Worm (Caenorhabditis elegans): ENCODE results near the gene chil-14.

DNA sequence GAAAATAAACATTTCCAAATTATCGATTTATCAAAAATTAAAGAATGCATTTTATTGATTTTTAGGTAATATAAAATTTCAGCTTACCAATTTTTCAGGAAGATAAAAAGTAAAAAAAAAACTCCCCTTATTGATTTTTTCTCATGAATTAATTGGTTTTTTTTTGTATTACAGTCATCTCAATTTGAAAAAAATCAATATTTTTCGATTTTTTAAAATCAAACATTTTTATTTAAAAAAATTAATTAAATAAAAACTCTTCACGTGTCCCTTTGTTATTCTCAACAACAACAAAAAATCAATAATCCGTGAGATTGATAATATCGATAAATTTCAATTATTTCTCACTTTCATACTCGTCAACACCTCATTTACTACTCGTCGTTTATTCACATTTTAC is 40.5 kb downstream of the chil-14 start, which contains the start of gene C38C3.3:
- no peak for TF ChIP-seq him-1 (tag; optimal IDR thresholded peaks at IDR 0.05)
- TF ChIP-seq W03F9.2 (tag; optimal IDR thresholded peaks at IDR 0.05), result no peak
- no peak for TF ChIP-seq dao-5 (tag; optimal IDR thresholded peaks at IDR 0.05)

Data from whole organism, L4/young adult.